Worm (Caenorhabditis elegans): Measurements from ENCODE around the gene spe-41.
A peak's percentile ranks its signal among the peaks of the same experiment; 100 is the strongest.

Gene spe-41

ce11 chrIII:3431385-3431784 is 12.6 kb downstream of the spe-41 start, which contains the start of gene K01A11.1:
TSS of gene K01A11.1 (minus strand) at chrIII:3431485.
- no peak for TF ChIP-seq W03F9.2 (tag; optimal IDR thresholded peaks at IDR 0.05)
- no peak for TF ChIP-seq him-1 (tag; optimal IDR thresholded peaks at IDR 0.05)
- no peak for TF ChIP-seq dao-5 (tag; optimal IDR thresholded peaks at IDR 0.05)

ce11 chrIII:3430667-3431066 is 13.3 kb downstream of the spe-41 start:
- no peak for TF ChIP-seq W03F9.2 (tag; optimal IDR thresholded peaks at IDR 0.05)

ce11 chrIII:3429761-3430160 is 14.2 kb downstream of the spe-41 start:
- TF ChIP-seq W03F9.2 (tag; optimal IDR thresholded peaks at IDR 0.05) (no peak), him-1 (tag; optimal IDR thresholded peaks at IDR 0.05) (no peak), dao-5 (tag; optimal IDR thresholded peaks at IDR 0.05) (no peak)

ce11 chrIII:3428574-3428973 is 15.4 kb downstream of the spe-41 start:
- no peak for TF ChIP-seq W03F9.2 (tag; optimal IDR thresholded peaks at IDR 0.05)
- no peak for TF ChIP-seq dao-5 (tag; optimal IDR thresholded peaks at IDR 0.05)
- no peak for TF ChIP-seq him-1 (tag; optimal IDR thresholded peaks at IDR 0.05)

- TF ChIP-seq W03F9.2 (tag; optimal IDR thresholded peaks at IDR 0.05): no peak
- TF ChIP-seq him-1 (tag; optimal IDR thresholded peaks at IDR 0.05): no peak
- no peak for TF ChIP-seq dao-5 (tag; optimal IDR thresholded peaks at IDR 0.05)
Measured at ce11 chrIII:3426741-3427140, 17.3 kb downstream of the spe-41 start.

ce11 chrIII:3425438-3425837 is 18.6 kb downstream of the spe-41 start, which contains the start of gene metl-18:
TSS of gene metl-18 (plus strand) at chrIII:3425738.
- TF ChIP-seq him-1 (tag; optimal IDR thresholded peaks at IDR 0.05) (no peak), dao-5 (tag; optimal IDR thresholded peaks at IDR 0.05) (no peak), W03F9.2 (tag; optimal IDR thresholded peaks at IDR 0.05) (no peak)

- TF ChIP-seq W03F9.2 (tag; optimal IDR thresholded peaks at IDR 0.05): no peak
- TF ChIP-seq dao-5 (tag; optimal IDR thresholded peaks at IDR 0.05): no peak
- no peak for TF ChIP-seq him-1 (tag; optimal IDR thresholded peaks at IDR 0.05)
Measured at ce11 chrIII:3423924-3424323, 20.1 kb downstream of the spe-41 start.

- TF ChIP-seq him-1 (tag; optimal IDR thresholded peaks at IDR 0.05) (no peak), dao-5 (tag; optimal IDR thresholded peaks at IDR 0.05) (no peak), W03F9.2 (tag; optimal IDR thresholded peaks at IDR 0.05) (no peak)
Measured at ce11 chrIII:3418906-3419305, 25.1 kb downstream of the spe-41 start.

ce11 chrIII:3417453-3417852 is 26.6 kb downstream of the spe-41 start:
- TF ChIP-seq dao-5 (tag; optimal IDR thresholded peaks at IDR 0.05) (no peak), him-1 (tag; optimal IDR thresholded peaks at IDR 0.05) (no peak), W03F9.2 (tag; optimal IDR thresholded peaks at IDR 0.05) (no peak)

ce11 chrIII:3414412-3414811 is 29.6 kb downstream of the spe-41 start:
- TF ChIP-seq W03F9.2 (tag; optimal IDR thresholded peaks at IDR 0.05) (no peak), him-1 (tag; optimal IDR thresholded peaks at IDR 0.05) (no peak), dao-5 (tag; optimal IDR thresholded peaks at IDR 0.05) (no peak)

ce11 chrIII:3413437-3413836 is 30.6 kb downstream of the spe-41 start:
- TF ChIP-seq W03F9.2 (tag; optimal IDR thresholded peaks at IDR 0.05) (no peak), him-1 (tag; optimal IDR thresholded peaks at IDR 0.05) (no peak), dao-5 (tag; optimal IDR thresholded peaks at IDR 0.05) (no peak)

ce11 chrIII:3405535-3405934 is 38.5 kb downstream of the spe-41 start, which contains the start of gene golg-4:
TSS of gene golg-4 (plus strand) at chrIII:3405568.
- TF ChIP-seq him-1 (tag; optimal IDR thresholded peaks at IDR 0.05): no peak
- TF ChIP-seq W03F9.2 (tag; optimal IDR thresholded peaks at IDR 0.05): no peak
- no peak for TF ChIP-seq dao-5 (tag; optimal IDR thresholded peaks at IDR 0.05)

- TF ChIP-seq W03F9.2 (tag; optimal IDR thresholded peaks at IDR 0.05) (peak; percentile 52), him-1 (tag; optimal IDR thresholded peaks at IDR 0.05) (no peak)
Measured at ce11 chrIII:3404354-3404913, 39.6 kb downstream of the spe-41 start, which contains the start of the genes npp-9 and F59A2.5. TSS of gene npp-9 (minus strand) at chrIII:3404479. TSS of gene F59A2.5 (plus strand) at chrIII:3404863.

- TF ChIP-seq him-1 (tag; optimal IDR thresholded peaks at IDR 0.05): no peak
- no peak for TF ChIP-seq dao-5 (tag; optimal IDR thresholded peaks at IDR 0.05)
- TF ChIP-seq W03F9.2 (tag; optimal IDR thresholded peaks at IDR 0.05): no peak
Measured at ce11 chrIII:3400444-3400843, 43.6 kb downstream of the spe-41 start.

ce11 chrIII:3398485-3398884 is 45.5 kb downstream of the spe-41 start:
- TF ChIP-seq him-1 (tag; optimal IDR thresholded peaks at IDR 0.05): no peak
- TF ChIP-seq W03F9.2 (tag; optimal IDR thresholded peaks at IDR 0.05): peak; percentile 28
- TF ChIP-seq dao-5 (tag; optimal IDR thresholded peaks at IDR 0.05): no peak
